Worm (Caenorhabditis elegans) whole organism, L2 larva: ENCODE data around the gene lbp-9.

Experiments
- C34F6.9 ChIP-seq: fragments of 150-350 bp; optimal IDR thresholded peaks from 2 replicates; lab custom pipeline; 2014; ENCODE audit warnings: missing biosample characterization, missing genetic modification characterization
- F13H6.1 ChIP-seq: sonication (generic microtip); optimal IDR thresholded peaks from 2 replicates; lab custom pipeline; 2016; ENCODE audit warnings: missing genetic modification characterization, missing compliant biosample characterization
- R02D3.7 ChIP-seq: fragments of 150-350 bp; optimal IDR thresholded peaks from 2 replicates; lab custom pipeline; 2014; ENCODE audit warnings: missing biosample characterization, missing genetic modification characterization
- Y55F3AM.14 ChIP-seq: fragments of 200-800 bp; sonication (Bioruptor generic); optimal IDR thresholded peaks from 2 replicates; lab custom pipeline; 2018; ENCODE audit warnings: mild to moderate bottlenecking, missing genetic modification characterization, missing compliant biosample characterization
- ZK546.5 ChIP-seq: sonication (generic microtip); optimal IDR thresholded peaks from 2 replicates; lab custom pipeline; 2017; ENCODE audit warnings: missing biosample characterization, missing genetic modification characterization
- alr-1 ChIP-seq: fragments of 150-350 bp; optimal IDR thresholded peaks from 2 replicates; lab custom pipeline; 2014; ENCODE audit warnings: missing biosample characterization, missing genetic modification characterization
- aly-2 ChIP-seq: fragments of 150-350 bp; optimal IDR thresholded peaks from 2 replicates; lab custom pipeline; 2014; ENCODE audit warnings: missing biosample characterization, missing genetic modification characterization
- ama-1 ChIP-seq: fragments of 150-350 bp; optimal IDR thresholded peaks from 2 replicates; lab custom pipeline; 2018; ENCODE audit warnings: inconsistent platforms
- blmp-1 ChIP-seq: sonication (generic microtip); optimal IDR thresholded peaks from 2 replicates; lab custom pipeline; 2017; ENCODE audit warnings: missing genetic modification characterization, mild to moderate bottlenecking, missing compliant biosample characterization, antibody characterized with exemption, moderate library complexity; ENCODE audit not compliant: insufficient read depth
- ceh-16 ChIP-seq: fragments of 150-350 bp; optimal IDR thresholded peaks from 2 replicates; lab custom pipeline; 2014; ENCODE audit warnings: missing biosample characterization, missing genetic modification characterization
- ceh-82 ChIP-seq: fragments of 150-350 bp; optimal IDR thresholded peaks from 2 replicates; lab custom pipeline; 2014; ENCODE audit warnings: missing biosample characterization, missing genetic modification characterization
- crh-2 ChIP-seq: sonication (generic microtip); optimal IDR thresholded peaks from 2 replicates; lab custom pipeline; 2017; ENCODE audit warnings: missing biosample characterization, missing genetic modification characterization
- dmd-4 ChIP-seq: sonication (generic microtip); optimal IDR thresholded peaks from 2 replicates; lab custom pipeline; 2017; ENCODE audit warnings: missing biosample characterization, missing genetic modification characterization
- egl-27 ChIP-seq: sonication (generic microtip); optimal IDR thresholded peaks from 3 replicates; lab custom pipeline; 2017; ENCODE audit warnings: missing biosample characterization, missing genetic modification reagents, missing genetic modification characterization
- elt-1 ChIP-seq: fragments of 150-350 bp; optimal IDR thresholded peaks from 2 replicates; lab custom pipeline; 2014; ENCODE audit warnings: missing biosample characterization, missing genetic modification characterization
- elt-3 ChIP-seq: sonication (generic microtip); optimal IDR thresholded peaks from 2 replicates; lab custom pipeline; 2017; ENCODE audit warnings: missing biosample characterization, missing genetic modification characterization
- fos-1 ChIP-seq: fragments of 150-350 bp; optimal IDR thresholded peaks from 2 replicates; lab custom pipeline; 2014; ENCODE audit warnings: missing biosample characterization, missing genetic modification characterization
- gmeb-1 ChIP-seq: fragments of 150-350 bp; optimal IDR thresholded peaks from 2 replicates; lab custom pipeline; 2014; ENCODE audit warnings: missing biosample characterization, missing genetic modification characterization
- lin-11 ChIP-seq: fragments of 150-350 bp; sonication (generic microtip); optimal IDR thresholded peaks from 2 replicates; lab custom pipeline; 2014; ENCODE audit warnings: missing biosample characterization, missing genetic modification characterization, inconsistent platforms, mixed read lengths
- lin-13 ChIP-seq: fragments of 150-350 bp; optimal IDR thresholded peaks from 2 replicates; lab custom pipeline; 2014; ENCODE audit warnings: missing biosample characterization, missing genetic modification reagents, missing genetic modification characterization
- lin-39 ChIP-seq: fragments of 150-350 bp; optimal IDR thresholded peaks from 2 replicates; lab custom pipeline; 2014; ENCODE audit warnings: missing biosample characterization, missing genetic modification reagents, missing genetic modification characterization
- lsy-2 ChIP-seq, 2 experiments: fragments of 150-350 bp in 1 of 2; sonication (generic microtip) in 1 of 2; optimal IDR thresholded peaks; 2 replicates each; lab custom pipeline; 2014 to 2017; ENCODE audit warnings: missing biosample characterization in 2 of 2, missing genetic modification characterization in 2 of 2
- mab-5 ChIP-seq: fragments of 150-350 bp; optimal IDR thresholded peaks from 2 replicates; lab custom pipeline; 2014; ENCODE audit warnings: missing biosample characterization, missing genetic modification characterization
- mbf-1 ChIP-seq: sonication (generic microtip); optimal IDR thresholded peaks from 2 replicates; lab custom pipeline; 2017; ENCODE audit warnings: missing biosample characterization, missing genetic modification characterization
- mdl-1 ChIP-seq, 2 experiments: fragments of 150-350 bp in 1 of 2; sonication (generic microtip) in 1 of 2; optimal IDR thresholded peaks; 2 replicates each; lab custom pipeline; 2017; ENCODE audit warnings: missing biosample characterization in 2 of 2, missing genetic modification characterization in 2 of 2
- nhr-10 ChIP-seq: sonication (generic microtip); optimal IDR thresholded peaks from 2 replicates; lab custom pipeline; 2017; ENCODE audit warnings: missing biosample characterization, missing genetic modification characterization
- nhr-11 ChIP-seq: fragments of 150-350 bp; optimal IDR thresholded peaks from 2 replicates; lab custom pipeline; 2014; ENCODE audit warnings: missing biosample characterization, missing genetic modification characterization
- nhr-12 ChIP-seq: fragments of 150-350 bp; optimal IDR thresholded peaks from 2 replicates; lab custom pipeline; 2014; ENCODE audit warnings: missing biosample characterization, missing genetic modification characterization
- nhr-129 ChIP-seq: fragments of 150-350 bp; optimal IDR thresholded peaks from 2 replicates; lab custom pipeline; 2014; ENCODE audit warnings: missing biosample characterization, missing genetic modification characterization
- nhr-21 ChIP-seq: fragments of 150-350 bp; optimal IDR thresholded peaks from 2 replicates; lab custom pipeline; 2014; ENCODE audit warnings: missing biosample characterization, missing genetic modification characterization
- nhr-23 ChIP-seq: fragments of 150-350 bp; optimal IDR thresholded peaks from 2 replicates; lab custom pipeline; 2014; ENCODE audit warnings: missing biosample characterization, missing genetic modification reagents, missing genetic modification characterization
- nhr-237 ChIP-seq: fragments of 150-350 bp; optimal IDR thresholded peaks from 2 replicates; lab custom pipeline; 2014; ENCODE audit warnings: missing biosample characterization, missing genetic modification characterization
- nhr-25 ChIP-seq: fragments of 150-350 bp; sonication (generic microtip); optimal IDR thresholded peaks from 3 replicates; lab custom pipeline; 2014; ENCODE audit warnings: missing biosample characterization, missing genetic modification characterization
- nhr-6 ChIP-seq: fragments of 150-350 bp; optimal IDR thresholded peaks from 2 replicates; lab custom pipeline; 2014; ENCODE audit warnings: missing biosample characterization, missing genetic modification characterization
- nhr-77 ChIP-seq: fragments of 150-350 bp; optimal IDR thresholded peaks from 2 replicates; lab custom pipeline; 2014; ENCODE audit warnings: missing biosample characterization, missing genetic modification characterization
- peb-1 ChIP-seq: fragments of 150-350 bp; optimal IDR thresholded peaks from 2 replicates; lab custom pipeline; 2014; ENCODE audit warnings: missing biosample characterization, missing genetic modification characterization
- sem-4 ChIP-seq: fragments of 150-350 bp; optimal IDR thresholded peaks from 2 replicates; lab custom pipeline; 2014; ENCODE audit warnings: missing biosample characterization, missing genetic modification reagents, missing genetic modification characterization
- skn-1 ChIP-seq: sonication (generic microtip); optimal IDR thresholded peaks from 2 replicates; lab custom pipeline; 2017; ENCODE audit warnings: missing biosample characterization, missing genetic modification characterization
- sma-3 ChIP-seq: sonication (generic microtip); optimal IDR thresholded peaks from 2 replicates; lab custom pipeline; 2016; ENCODE audit warnings: missing genetic modification reagents, missing genetic modification characterization, missing compliant biosample characterization
- sma-9 ChIP-seq, 2 experiments: fragments of 150-350 bp in 1 of 2; sonication (generic microtip) in 1 of 2; optimal IDR thresholded peaks; 2 replicates each; lab custom pipeline; 2014 to 2016; ENCODE audit warnings: missing genetic modification characterization in 2 of 2, mild to moderate bottlenecking in 1 of 2, missing biosample characterization in 1 of 2, missing compliant biosample characterization in 1 of 2, missing genetic modification reagents in 1 of 2, moderate library complexity in 1 of 2
- snpc-4 ChIP-seq: fragments of 150-350 bp; optimal IDR thresholded peaks from 2 replicates; lab custom pipeline; 2014; ENCODE audit warnings: missing biosample characterization, missing genetic modification characterization
- unc-39 ChIP-seq: fragments of 150-350 bp; optimal IDR thresholded peaks from 2 replicates; lab custom pipeline; 2014; ENCODE audit warnings: missing biosample characterization, missing genetic modification characterization
- unc-55 ChIP-seq: fragments of 150-350 bp; sonication (generic microtip); optimal IDR thresholded peaks from 3 replicates; lab custom pipeline; 2014; ENCODE audit warnings: missing biosample characterization, missing genetic modification reagents, missing genetic modification characterization
- unc-62 ChIP-seq: fragments of 150-350 bp; optimal IDR thresholded peaks from 2 replicates; lab custom pipeline; 2014; ENCODE audit warnings: missing biosample characterization, missing genetic modification reagents, missing genetic modification characterization
- zag-1 ChIP-seq: fragments of 150-350 bp; optimal IDR thresholded peaks from 2 replicates; lab custom pipeline; 2014; ENCODE audit warnings: missing biosample characterization, missing genetic modification characterization
- ztf-1 ChIP-seq: fragments of 200-800 bp; sonication (Bioruptor generic); conservative IDR thresholded peaks from 2 replicates; pipeline ENCODE4 v1.3.6; 2022; ENCODE audit warnings: missing genetic modification characterization, missing compliant biosample characterization
- ztf-11 ChIP-seq: sonication (generic microtip); optimal IDR thresholded peaks from 2 replicates; lab custom pipeline; 2017; ENCODE audit warnings: missing biosample characterization, missing genetic modification characterization
- ztf-4 ChIP-seq: fragments of 150-350 bp; optimal IDR thresholded peaks from 2 replicates; lab custom pipeline; 2014; ENCODE audit warnings: missing biosample characterization, missing genetic modification characterization

The lbp-9 gene

ce11 chrV:2105976-2106375 is 37.7 kb downstream of the lbp-9 start, which contains the start of gene F22F7.4:
TSS of gene F22F7.4 (minus strand) at chrV:2106076.
- no peak for TF ChIP-seq lsy-2 (tag; optimal IDR thresholded peaks at IDR 0.05; lab: Kevin White, UChicago)
- no peak for TF ChIP-seq lin-11 (tag; lab: Kevin White, UChicago)
- TF ChIP-seq mdl-1 (tag; optimal IDR thresholded peaks at IDR 0.05; lab: Kevin White, UChicago), result no peak
- TF ChIP-seq aly-2, result no peak
- no peak for TF ChIP-seq peb-1 (tag; lab: Kevin White, UChicago)
- no peak for TF ChIP-seq lin-13 (GFP tag; lab: Kevin White, UChicago)
- TF ChIP-seq sma-3 (GFP tag; lab: Kevin White, UChicago), result no peak
- TF ChIP-seq nhr-237 (tag; lab: Kevin White, UChicago), result no peak
- TF ChIP-seq alr-1 (tag; lab: Kevin White, UChicago), result no peak
- TF ChIP-seq nhr-21, result no peak
- no peak for TF ChIP-seq egl-27 (tag; lab: Kevin White, UChicago)
- no peak for TF ChIP-seq zag-1 (tag; lab: Kevin White, UChicago)
- TF ChIP-seq crh-2, result no peak

ce11 chrV:2109295-2109694 is 41.0 kb downstream of the lbp-9 start, which contains the start of gene ckb-4:
TSS of gene ckb-4 (minus strand) at chrV:2109434.
- TF ChIP-seq ztf-4 (no peak), egl-27 (tag; lab: Kevin White, UChicago) (no peak), mbf-1 (tag; lab: Kevin White, UChicago) (no peak), lsy-2 (tag; optimal IDR thresholded peaks at IDR 0.05; lab: Kevin White, UChicago) (no peak), snpc-4 (tag; lab: Kevin White, UChicago) (no peak), sma-9 (GFP tag; optimal IDR thresholded peaks at IDR 0.05; lab: Kevin White, UChicago) (peak; percentile 46), sma-9 (tag; optimal IDR thresholded peaks at IDR 0.05; lab: Kevin White, UChicago) (no peak), fos-1 (tag; lab: Kevin White, UChicago) (peak; percentile 36), lin-39 (no peak), C34F6.9 (tag; lab: Kevin White, UChicago) (peak; percentile 71), nhr-12 (tag; lab: Kevin White, UChicago) (no peak), mab-5 (no peak), ZK546.5 (tag; lab: Kevin White, UChicago) (no peak), gmeb-1 (tag; lab: Kevin White, UChicago) (peak; percentile 4), nhr-11 (tag; lab: Kevin White, UChicago) (no peak), nhr-23 (tag; lab: Kevin White, UChicago) (no peak), crh-2 (peak; percentile 29), skn-1 (tag; lab: Kevin White, UChicago) (no peak), nhr-6 (no peak), lin-13 (GFP tag; lab: Kevin White, UChicago) (no peak), ama-1 (lab: Kevin White, UChicago) (no peak), nhr-10 (no peak), unc-62 (no peak), sem-4 (tag; lab: Kevin White, UChicago) (no peak), elt-3 (no peak), nhr-77 (tag; lab: Kevin White, UChicago) (no peak), zag-1 (tag; lab: Kevin White, UChicago) (no peak), peb-1 (tag; lab: Kevin White, UChicago) (no peak), nhr-129 (tag; lab: Kevin White, UChicago) (peak; percentile 47), unc-39 (tag; lab: Kevin White, UChicago) (no peak), dmd-4 (tag; lab: Kevin White, UChicago) (no peak), alr-1 (tag; lab: Kevin White, UChicago) (no peak), ztf-11 (tag; lab: Kevin White, UChicago) (no peak), nhr-25 (no peak), ceh-16 (no peak), R02D3.7 (no peak), aly-2 (no peak), Y55F3AM.14 (no peak), F13H6.1 (no peak), ceh-82 (tag; lab: Kevin White, UChicago) (no peak), blmp-1 (tag; lab: Kevin White, UChicago) (no peak), ztf-1 (GFP tag; lab: Robert Waterston, UW) (no peak), sma-3 (GFP tag; lab: Kevin White, UChicago) (no peak), elt-1 (tag; lab: Kevin White, UChicago) (no peak), nhr-21 (no peak), lin-11 (tag; lab: Kevin White, UChicago) (no peak), nhr-237 (tag; lab: Kevin White, UChicago) (no peak), mdl-1 (tag; optimal IDR thresholded peaks at IDR 0.05; lab: Kevin White, UChicago) (no peak), unc-55 (peak; percentile 31)
